ENCODE assay signal across 1 fruit fly cellular context in the genomic region with DNA sequence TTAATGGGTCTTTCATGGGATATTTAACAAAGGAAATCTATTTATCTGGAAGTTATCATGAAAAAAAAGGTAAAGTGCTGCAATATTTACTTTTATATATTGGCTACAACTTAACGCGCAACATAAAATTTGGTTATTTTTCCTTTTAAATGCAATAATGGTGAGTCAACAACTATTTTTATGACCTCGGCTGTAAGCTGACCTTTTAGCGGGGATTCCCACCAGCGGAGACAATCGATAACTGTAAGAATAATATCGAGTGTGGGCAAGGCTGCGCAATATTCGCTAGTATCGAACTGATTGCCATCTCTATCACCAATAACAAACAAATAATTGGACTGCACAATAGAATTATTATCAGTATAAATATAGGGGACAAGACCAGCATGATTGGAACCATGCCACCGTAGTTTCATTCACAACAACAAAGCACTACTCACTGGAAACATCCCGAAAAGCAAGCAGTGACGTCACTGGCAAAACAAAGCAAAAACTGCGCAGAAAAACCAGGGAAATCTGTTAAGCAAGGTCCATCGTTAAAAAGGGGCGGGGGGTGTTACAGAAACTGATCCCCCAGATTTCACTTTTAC.
A peak's percentile ranks its signal among the peaks of the same experiment; 100 is the strongest.
TF ChIP-seq lines count a peak whose summit lies in the region.

TSS of gene Syx17 (plus strand) at position 308 of the 590 bp plus-strand sequence.

TF ChIP-seq in whole organism, embryonic, 481 proteins besides CTCF, POLR2A, EP300 and RAD21 (continued from another document and continues in another):
- TF ChIP-seq CG10267 (tag; optimal IDR thresholded peaks at IDR 0.05; lab: Kevin White, UChicago) (peak; percentile 67), ab (GFP tag; optimal IDR thresholded peaks at IDR 0.05; lab: Kevin White, UChicago) (no peak), pum (GFP tag; optimal IDR thresholded peaks at IDR 0.05; lab: Kevin White, UChicago) (peak; percentile 64), fd102C (GFP tag; optimal IDR thresholded peaks at IDR 0.05; lab: Kevin White, UChicago) (no peak), sim (GFP tag; IDR thresholded peaks at IDR 0.05; lab: Robert Waterston, UW) (no peak), cwo (GFP tag; optimal IDR thresholded peaks at IDR 0.05; lab: Kevin White, UChicago) (peak; percentile 31), CoRest (tag; optimal IDR thresholded peaks at IDR 0.05; lab: Kevin White, UChicago) (peak; percentile 68), CG7357 (GFP tag; IDR thresholded peaks at IDR 0.05; lab: Robert Waterston, UW) (no peak), Vsx1 (GFP tag; optimal IDR thresholded peaks at IDR 0.05; lab: Kevin White, UChicago) (peak; percentile 1), az2 (GFP tag; optimal IDR thresholded peaks at IDR 0.05; lab: Kevin White, UChicago) (peak; percentile 62), Eip74EF (GFP tag; optimal IDR thresholded peaks at IDR 0.05; lab: Kevin White, UChicago) (peak in 1 of 2 experiments; percentile 53), CG4820 (GFP tag; optimal IDR thresholded peaks at IDR 0.05; lab: Kevin White, UChicago) (peak; percentile 21), CG4328 (GFP tag; optimal IDR thresholded peaks at IDR 0.05; lab: Kevin White, UChicago) (no peak), Spps (tag; optimal IDR thresholded peaks at IDR 0.05; lab: Kevin White, UChicago) (peak; percentile 22), CG13296 (GFP tag; optimal IDR thresholded peaks at IDR 0.05; lab: Kevin White, UChicago) (no peak), zen2 (GFP tag; IDR thresholded peaks at IDR 0.05; lab: Robert Waterston, UW; ENCODE audit: partially characterized antibody) (peak; percentile 80), shn (GFP tag; optimal IDR thresholded peaks at IDR 0.05; lab: Kevin White, UChicago) (peak; percentile 38), Sry-β (GFP tag; optimal IDR thresholded peaks at IDR 0.05; lab: Kevin White, UChicago) (peak; percentile 35), bab2 (GFP tag; optimal IDR thresholded peaks at IDR 0.05; lab: Kevin White, UChicago) (peak; percentile 60), CG7372 (GFP tag; IDR thresholded peaks at IDR 0.05; lab: Robert Waterston, UW) (no peak), repo (GFP tag; optimal IDR thresholded peaks at IDR 0.05; lab: Kevin White, UChicago) (peak; percentile 53), CG4360 (GFP tag; IDR thresholded peaks at IDR 0.05; lab: Robert Waterston, UW) (peak; percentile 25; the same call in 1 of the 2 replicates), pita (GFP tag; optimal IDR thresholded peaks at IDR 0.05; lab: Kevin White, UChicago) (peak; percentile 61), bcd (GFP tag; optimal IDR thresholded peaks at IDR 0.05; lab: Kevin White, UChicago) (peak; percentile 51), Bdp1 (GFP tag; optimal IDR thresholded peaks at IDR 0.05; lab: Kevin White, UChicago) (peak; percentile 22), sob (GFP tag; IDR thresholded peaks at IDR 0.05; lab: Robert Waterston, UW) (peak; percentile 71), CG2875 (GFP tag; optimal IDR thresholded peaks at IDR 0.05; lab: Kevin White, UChicago) (peak; percentile 16), Bgb (GFP tag; IDR thresholded peaks at IDR 0.05; lab: Robert Waterston, UW; ENCODE audit: partially characterized antibody) (peak; percentile 94), PHDP (tag; optimal IDR thresholded peaks at IDR 0.05; lab: Kevin White, UChicago) (peak; percentile 49), dpn (GFP tag; optimal IDR thresholded peaks at IDR 0.05; lab: Kevin White, UChicago) (peak; percentile 49 to 64), D19A (tag; optimal IDR thresholded peaks at IDR 0.05; lab: Kevin White, UChicago) (peak; percentile 47), Lhr (GFP tag; optimal IDR thresholded peaks at IDR 0.05; lab: Kevin White, UChicago) (peak; percentile 48), dysf (GFP tag; IDR thresholded peaks at IDR 0.05; lab: Robert Waterston, UW) (peak; percentile 45; the same call in 2 of the 3 replicates), salm (tag; optimal IDR thresholded peaks at IDR 0.05; lab: Kevin White, UChicago) (no peak), Tbp (GFP tag; optimal IDR thresholded peaks at IDR 0.05; lab: Kevin White, UChicago) (no peak), HmgD (GFP tag; optimal IDR thresholded peaks at IDR 0.05; lab: Kevin White, UChicago) (peak; percentile 41), CG12744 (GFP tag; optimal IDR thresholded peaks at IDR 0.05; lab: Kevin White, UChicago) (peak; percentile 38), ase (GFP tag; IDR thresholded peaks at IDR 0.05; lab: Robert Waterston, UW) (peak; percentile 40; the same call in 1 of the 3 replicates), Six4 (GFP tag; optimal IDR thresholded peaks at IDR 0.05; lab: Kevin White, UChicago) (peak; percentile 55), bsh (GFP tag; optimal IDR thresholded peaks at IDR 0.05; lab: Kevin White, UChicago) (peak in 1 of 2 experiments; percentile 61), croc (GFP tag; conservative IDR thresholded peaks at IDR 0.05; lab: Robert Waterston, UW) (no peak), CG8290 (GFP tag; optimal IDR thresholded peaks at IDR 0.05; lab: Kevin White, UChicago) (peak; percentile 50), CG8290 (tag; optimal IDR thresholded peaks at IDR 0.05; lab: Kevin White, UChicago) (peak in 1 of 2 experiments; percentile 92), CG8478 (optimal IDR thresholded peaks at IDR 0.05; lab: Kevin White, UChicago) (no peak), Dip3 (GFP tag; optimal IDR thresholded peaks at IDR 0.05; lab: Kevin White, UChicago) (peak; percentile 54), otp (GFP tag; IDR thresholded peaks at IDR 0.05; lab: Robert Waterston, UW) (no peak; the same call in 2 of the 3 replicates), Hr39 (optimal IDR thresholded peaks at IDR 0.05; lab: Kevin White, UChicago) (no peak), CG8924 (tag; optimal IDR thresholded peaks at IDR 0.05; lab: Kevin White, UChicago) (peak; percentile 81), onecut (GFP tag; IDR thresholded peaks at IDR 0.05; lab: Robert Waterston, UW) (peak; percentile 75), fu2 (GFP tag; optimal IDR thresholded peaks at IDR 0.05; lab: Kevin White, UChicago) (peak; percentile 49), vfl (GFP tag; optimal IDR thresholded peaks at IDR 0.05; lab: Kevin White, UChicago) (peak; percentile 14), fd64A (GFP tag; optimal IDR thresholded peaks at IDR 0.05; lab: Kevin White, UChicago) (peak; percentile 29), pnt (GFP tag; optimal IDR thresholded peaks at IDR 0.05; lab: Kevin White, UChicago) (peak; percentile 27), CG13123 (GFP tag; optimal IDR thresholded peaks at IDR 0.05; lab: Kevin White, UChicago) (peak; percentile 54), Dad (GFP tag; optimal IDR thresholded peaks at IDR 0.05; lab: Kevin White, UChicago) (peak; percentile 24), Ets65A (GFP tag; lab: Kevin White, UChicago) (peak; percentile 96), pfk (GFP tag; optimal IDR thresholded peaks at IDR 0.05; lab: Kevin White, UChicago) (no peak), Usf (GFP tag; optimal IDR thresholded peaks at IDR 0.05; lab: Kevin White, UChicago) (no peak), mam (GFP tag; optimal IDR thresholded peaks at IDR 0.05; lab: Kevin White, UChicago) (peak; percentile 78), NC2β (GFP tag; optimal IDR thresholded peaks at IDR 0.05; lab: Kevin White, UChicago) (peak; percentile 65), CG18599 (GFP tag; optimal IDR thresholded peaks at IDR 0.05; lab: Kevin White, UChicago) (peak; percentile 44), CG10543 (GFP tag; optimal IDR thresholded peaks at IDR 0.05; lab: Kevin White, UChicago) (peak; percentile 25), CG3995 (GFP tag; optimal IDR thresholded peaks at IDR 0.05; lab: Kevin White, UChicago) (peak; percentile 22), CG2199 (GFP tag; IDR thresholded peaks at IDR 0.05; lab: Robert Waterston, UW) (peak; percentile 59; the same call in 1 of the 3 replicates), Awh (GFP tag; IDR thresholded peaks at IDR 0.05; lab: Robert Waterston, UW) (no peak), CG15696 (tag; optimal IDR thresholded peaks at IDR 0.05; lab: Kevin White, UChicago) (peak; percentile 50), gcm (GFP tag; optimal IDR thresholded peaks at IDR 0.05; lab: Kevin White, UChicago) (peak; percentile 68), Med (GFP tag; lab: Kevin White, UChicago) (peak; percentile 92), CG12391 (tag; optimal IDR thresholded peaks at IDR 0.05; lab: Kevin White, UChicago) (peak; percentile 61), slp2 (GFP tag; optimal IDR thresholded peaks at IDR 0.05; lab: Kevin White, UChicago) (peak; percentile 39), CG7963 (GFP tag; IDR thresholded peaks at IDR 0.05; lab: Robert Waterston, UW; ENCODE audit: partially characterized antibody) (peak; percentile 84), Xrp1 (GFP tag; IDR thresholded peaks at IDR 0.05; lab: Robert Waterston, UW) (peak; percentile 31; the same call in 1 of the 2 replicates), CHES-1-like (GFP tag; optimal IDR thresholded peaks at IDR 0.05; lab: Kevin White, UChicago) (peak; percentile 87), grau (tag; optimal IDR thresholded peaks at IDR 0.05; lab: Kevin White, UChicago) (peak; percentile 60), CG6854 (GFP tag; optimal IDR thresholded peaks at IDR 0.05; lab: Kevin White, UChicago) (no peak), CG3163 (GFP tag; optimal IDR thresholded peaks at IDR 0.05; lab: Kevin White, UChicago) (peak; percentile 48), scrt (GFP tag; optimal IDR thresholded peaks at IDR 0.05; lab: Kevin White, UChicago) (peak; percentile 11), B-H1 (GFP tag; IDR thresholded peaks at IDR 0.05; lab: Robert Waterston, UW) (no peak), gce (GFP tag; IDR thresholded peaks at IDR 0.05; lab: Robert Waterston, UW) (no peak), HLH3B (GFP tag; IDR thresholded peaks at IDR 0.05; lab: Robert Waterston, UW) (peak; percentile 48; the same call in 1 of the 2 replicates), CG10366 (GFP tag; IDR thresholded peaks at IDR 0.05; lab: Robert Waterston, UW) (peak; percentile 46), zfh1 (GFP tag; IDR thresholded peaks at IDR 0.05; lab: Robert Waterston, UW) (peak; percentile 68), CG18764 (GFP tag; optimal IDR thresholded peaks at IDR 0.05; lab: Kevin White, UChicago) (peak; percentile 38), Max (GFP tag; optimal IDR thresholded peaks at IDR 0.05; lab: Kevin White, UChicago) (peak; percentile 44), nmo (GFP tag; optimal IDR thresholded peaks at IDR 0.05; lab: Kevin White, UChicago) (peak; percentile 73), yki (optimal IDR thresholded peaks at IDR 0.05; lab: Kevin White, UChicago) (no peak), CG15479 (GFP tag; optimal IDR thresholded peaks at IDR 0.05; lab: Kevin White, UChicago) (peak; percentile 91), Opbp (GFP tag; IDR thresholded peaks at IDR 0.05; lab: Robert Waterston, UW; ENCODE audit: partially characterized antibody) (peak; percentile 93), jumu (GFP tag; optimal IDR thresholded peaks at IDR 0.05; lab: Kevin White, UChicago) (peak; percentile 52), BtbVII (GFP tag; optimal IDR thresholded peaks at IDR 0.05; lab: Kevin White, UChicago) (no peak), crp (GFP tag; optimal IDR thresholded peaks at IDR 0.05; lab: Kevin White, UChicago) (peak in 1 of 2 experiments; percentile 18), GATAe (GFP tag; conservative IDR thresholded peaks at IDR 0.05; lab: Robert Waterston, UW) (no peak), CG42726 (GFP tag; IDR thresholded peaks at IDR 0.05; lab: Robert Waterston, UW; ENCODE audit: partially characterized antibody) (peak; percentile 90), fd3F (GFP tag; optimal IDR thresholded peaks at IDR 0.05; lab: Kevin White, UChicago) (peak; percentile 5), eve (GFP tag; optimal IDR thresholded peaks at IDR 0.05; lab: Kevin White, UChicago) (peak in 1 of 2 experiments; percentile 65), ap (GFP tag; IDR thresholded peaks at IDR 0.05; lab: Robert Waterston, UW) (no peak), Mrtf (GFP tag; IDR thresholded peaks at IDR 0.05; lab: Robert Waterston, UW) (0 out of 3 replicates have a peak, but pooled peaks have one; percentile 16), sug (tag; optimal IDR thresholded peaks at IDR 0.05; lab: Kevin White, UChicago) (peak; percentile 75), CG8765 (GFP tag; IDR thresholded peaks at IDR 0.05; lab: Robert Waterston, UW) (no peak), Atf3 (GFP tag; optimal IDR thresholded peaks at IDR 0.05; lab: Kevin White, UChicago) (peak; percentile 47), Asciz (GFP tag; optimal IDR thresholded peaks at IDR 0.05; lab: Kevin White, UChicago) (peak; percentile 49), CG9609 (GFP tag; optimal IDR thresholded peaks at IDR 0.05; lab: Kevin White, UChicago) (peak; percentile 34), fru (optimal IDR thresholded peaks at IDR 0.05; lab: Kevin White, UChicago) (no peak), CG15601 (tag; optimal IDR thresholded peaks at IDR 0.05; lab: Kevin White, UChicago) (peak; percentile 65), Fer3 (tag; optimal IDR thresholded peaks at IDR 0.05; lab: Kevin White, UChicago) (peak; percentile 38), nau (GFP tag; optimal IDR thresholded peaks at IDR 0.05; lab: Kevin White, UChicago) (no peak), Atf-2 (GFP tag; optimal IDR thresholded peaks at IDR 0.05; lab: Kevin White, UChicago) (peak; percentile 35), H2.0 (GFP tag; IDR thresholded peaks at IDR 0.05; lab: Robert Waterston, UW) (peak; percentile 45; the same call in 1 of the 2 replicates), Lim3 (GFP tag; IDR thresholded peaks at IDR 0.05; lab: Robert Waterston, UW) (no peak), sd (tag; optimal IDR thresholded peaks at IDR 0.05; lab: Kevin White, UChicago) (peak; percentile 29), Nf-YC (tag; optimal IDR thresholded peaks at IDR 0.05; lab: Kevin White, UChicago) (peak; percentile 39), Deaf1 (tag; optimal IDR thresholded peaks at IDR 0.05; lab: Kevin White, UChicago) (peak; percentile 25), Hey (tag; optimal IDR thresholded peaks at IDR 0.05; lab: Kevin White, UChicago) (no peak), ro (GFP tag; IDR thresholded peaks at IDR 0.05; lab: Robert Waterston, UW) (no peak), Antp (GFP tag; optimal IDR thresholded peaks at IDR 0.05; lab: Kevin White, UChicago) (peak; percentile 68), kah (GFP tag; optimal IDR thresholded peaks at IDR 0.05; lab: Kevin White, UChicago) (no peak), CG2116 (GFP tag; optimal IDR thresholded peaks at IDR 0.05; lab: Kevin White, UChicago) (peak; percentile 86), tio (GFP tag; optimal IDR thresholded peaks at IDR 0.05; lab: Kevin White, UChicago) (peak; percentile 6), CG17829 (tag; optimal IDR thresholded peaks at IDR 0.05; lab: Kevin White, UChicago) (peak; percentile 71), CG4854 (GFP tag; optimal IDR thresholded peaks at IDR 0.05; lab: Kevin White, UChicago) (peak; percentile 62), CG11560 (tag; IDR thresholded peaks at IDR 0.05; lab: Robert Waterston, UW) (peak; percentile 99), ac (GFP tag; optimal IDR thresholded peaks at IDR 0.05; lab: Kevin White, UChicago) (no peak), chn (GFP tag; optimal IDR thresholded peaks at IDR 0.05; lab: Kevin White, UChicago) (peak; percentile 69), Pdp1 (GFP tag; optimal IDR thresholded peaks at IDR 0.05; lab: Kevin White, UChicago) (peak; percentile 50 to 68)
